Worm (Caenorhabditis elegans) whole organism, young adult: ENCODE results near the gene srr-10.

Experiments
- B0035.1 ChIP-seq: sonication (generic microtip); optimal IDR thresholded peaks from 2 replicates; lab custom pipeline; 2016; ENCODE audit warnings: missing genetic modification characterization, mild to moderate bottlenecking, missing compliant biosample characterization, missing genotype, missing genetic modification reagents
- B0261.1 ChIP-seq: sonication (generic microtip); optimal IDR thresholded peaks from 2 replicates; lab custom pipeline; 2016; ENCODE audit warnings: mild to moderate bottlenecking, missing genetic modification characterization, moderate library complexity, missing compliant biosample characterization
- B0336.3 ChIP-seq: fragments of 200-800 bp; sonication (Bioruptor generic); IDR thresholded peaks from 2 replicates; pipeline ENCODE4 v1.3.6; 2022; ENCODE audit warnings: missing genetic modification characterization, missing compliant biosample characterization
- C06A6.2 ChIP-seq: fragments of 200-800 bp; sonication (Bioruptor generic); conservative IDR thresholded peaks from 2 replicates; pipeline ENCODE4 v1.3.6; 2022; ENCODE audit warnings: missing genetic modification characterization, missing compliant biosample characterization
- D2030.7 ChIP-seq: fragments of 200-800 bp; sonication (Bioruptor generic); IDR thresholded peaks from 2 replicates; pipeline ENCODE4 v1.3.6; 2022; ENCODE audit warnings: missing genetic modification reagents, missing genetic modification characterization, missing compliant biosample characterization
- F23B12.7 ChIP-seq: sonication (generic microtip); optimal IDR thresholded peaks from 2 replicates; lab custom pipeline; 2017; ENCODE audit warnings: missing genetic modification characterization, mild to moderate bottlenecking, missing compliant biosample characterization, antibody characterized with exemption, moderate library complexity; ENCODE audit not compliant: insufficient read depth
- F33H1.4 ChIP-seq: fragments of 200-800 bp; sonication (Bioruptor generic); IDR thresholded peaks from 2 replicates; pipeline ENCODE4 v1.3.6; 2022; ENCODE audit warnings: missing genetic modification reagents, missing genetic modification characterization, missing compliant biosample characterization
- F37B4.10 ChIP-seq: fragments of 200-800 bp; sonication (Bioruptor generic); IDR thresholded peaks from 2 replicates; pipeline ENCODE4 v1.3.6; 2022; ENCODE audit warnings: missing genetic modification characterization, missing compliant biosample characterization
- K12H6.12 ChIP-seq: fragments of 200-800 bp; sonication (Bioruptor generic); optimal IDR thresholded peaks from 2 replicates; lab custom pipeline; 2018; ENCODE audit warnings: mild to moderate bottlenecking, missing genetic modification characterization, missing compliant biosample characterization
- Y53F4B.3 ChIP-seq: fragments of 200-800 bp; sonication (Bioruptor generic); IDR thresholded peaks from 2 replicates; pipeline ENCODE4 v1.3.6; 2022; ENCODE audit warnings: missing genetic modification reagents, missing genetic modification characterization, missing compliant biosample characterization
- Y67H2A.10 ChIP-seq: fragments of 200-800 bp; sonication (Bioruptor generic); conservative IDR thresholded peaks from 2 replicates; pipeline ENCODE4 v1.3.6; 2022; ENCODE audit warnings: missing genetic modification reagents, missing genetic modification characterization, missing compliant biosample characterization
- aptf-3 ChIP-seq: fragments of 200-800 bp; sonication (Bioruptor generic); IDR thresholded peaks from 2 replicates; pipeline ENCODE4 v1.3.6; 2022; ENCODE audit warnings: missing genetic modification characterization, missing compliant biosample characterization
- atf-7 ChIP-seq: sonication (generic microtip); optimal IDR thresholded peaks from 2 replicates; lab custom pipeline; 2017; ENCODE audit warnings: mild to moderate bottlenecking, missing genetic modification characterization, missing compliant biosample characterization
- athp-1 ChIP-seq: sonication (generic microtip); optimal IDR thresholded peaks from 2 replicates; lab custom pipeline; 2017; ENCODE audit warnings: mild to moderate bottlenecking, missing genetic modification characterization, missing compliant biosample characterization
- ccch-3 ChIP-seq: fragments of 200-800 bp; sonication (Bioruptor generic); optimal IDR thresholded peaks from 2 replicates; lab custom pipeline; 2018; ENCODE audit warnings: mild to moderate bottlenecking, missing genetic modification characterization, missing compliant biosample characterization
- chd-7 ChIP-seq: sonication (generic microtip); optimal IDR thresholded peaks from 2 replicates; lab custom pipeline; 2016; ENCODE audit warnings: mild to moderate bottlenecking, missing genetic modification characterization, moderate library complexity, missing compliant biosample characterization
- egl-44 ChIP-seq: fragments of 200-800 bp; sonication (Bioruptor generic); IDR thresholded peaks from 2 replicates; pipeline ENCODE4 v1.3.6; 2022; ENCODE audit warnings: missing genetic modification reagents, missing genetic modification characterization, missing compliant biosample characterization
- ekl-4 ChIP-seq: fragments of 200-800 bp; sonication (Bioruptor generic); IDR thresholded peaks from 2 replicates; pipeline ENCODE4 v1.3.6; 2022; ENCODE audit warnings: missing genetic modification reagents, missing genetic modification characterization, missing compliant biosample characterization
- hmg-20 ChIP-seq: fragments of 200-800 bp; sonication (Bioruptor generic); IDR thresholded peaks from 2 replicates; pipeline ENCODE4 v1.3.6; 2022; ENCODE audit warnings: missing genetic modification reagents, missing genetic modification characterization, missing compliant biosample characterization
- hrde-1 ChIP-seq: sonication (generic microtip); optimal IDR thresholded peaks from 2 replicates; lab custom pipeline; 2016; ENCODE audit warnings: missing genetic modification characterization, mild to moderate bottlenecking, missing compliant biosample characterization, moderate library complexity, missing genotype, missing genetic modification reagents, borderline replicate concordance
- let-607 ChIP-seq, 2 experiments: fragments of 200-800 bp in 1 of 2; sonication (Bioruptor generic) in 1 of 2; sonication (generic microtip) in 1 of 2; optimal IDR thresholded peaks; 2 replicates each; lab custom pipeline; 2016 to 2018; ENCODE audit warnings: mild to moderate bottlenecking in 2 of 2, missing compliant biosample characterization in 2 of 2, missing genetic modification characterization in 2 of 2, moderate library complexity in 2 of 2, missing genotype in 1 of 2
- lir-1 ChIP-seq: fragments of 200-800 bp; sonication (Bioruptor generic); conservative IDR thresholded peaks from 2 replicates; pipeline ENCODE4 v1.3.6; 2022; ENCODE audit warnings: missing genetic modification reagents, missing genetic modification characterization, missing compliant biosample characterization
- madf-6 ChIP-seq: fragments of 200-800 bp; sonication (Bioruptor generic); IDR thresholded peaks from 2 replicates; pipeline ENCODE4 v1.3.6; 2022; ENCODE audit warnings: missing genetic modification reagents, missing genetic modification characterization, missing compliant biosample characterization
- nfya-1 ChIP-seq: sonication (generic microtip); optimal IDR thresholded peaks from 2 replicates; lab custom pipeline; 2017; ENCODE audit warnings: antibody characterized with exemption, missing compliant biosample characterization, missing genetic modification characterization, borderline replicate concordance; ENCODE audit not compliant: insufficient read depth
- nhr-179 ChIP-seq: sonication (generic microtip); optimal IDR thresholded peaks from 2 replicates; lab custom pipeline; 2016; ENCODE audit warnings: mild to moderate bottlenecking, missing genetic modification characterization, missing compliant biosample characterization
- nhr-27 ChIP-seq: fragments of 200-800 bp; sonication (Bioruptor generic); optimal IDR thresholded peaks from 2 replicates; lab custom pipeline; 2018; ENCODE audit warnings: mild to moderate bottlenecking, missing genetic modification characterization, moderate library complexity, missing compliant biosample characterization
- repo-1 ChIP-seq: sonication (generic microtip); optimal IDR thresholded peaks from 2 replicates; lab custom pipeline; 2017; ENCODE audit warnings: mild to moderate bottlenecking, missing genetic modification characterization, missing compliant biosample characterization
- sdz-38 ChIP-seq: sonication (generic microtip); optimal IDR thresholded peaks from 2 replicates; lab custom pipeline; 2016; ENCODE audit warnings: missing genotype, missing genetic modification characterization, missing compliant biosample characterization
- somi-1 ChIP-seq: fragments of 200-800 bp; sonication (Bioruptor generic); optimal IDR thresholded peaks from 2 replicates; lab custom pipeline; 2018; ENCODE audit warnings: mild to moderate bottlenecking, missing genetic modification characterization, missing compliant biosample characterization
- tbp1 ChIP-seq: fragments of 200-800 bp; sonication (Bioruptor generic); optimal IDR thresholded peaks from 2 replicates; lab custom pipeline; 2018; ENCODE audit warnings: mild to moderate bottlenecking, missing genetic modification characterization, missing compliant biosample characterization
- tbx-9 ChIP-seq: sonication (generic microtip); optimal IDR thresholded peaks from 2 replicates; lab custom pipeline; 2016; ENCODE audit warnings: borderline replicate concordance, missing genetic modification characterization, inconsistent platforms, missing compliant biosample characterization
- unc-62 ChIP-seq: fragments of 150-350 bp; optimal IDR thresholded peaks from 2 replicates; lab custom pipeline; 2014; ENCODE audit warnings: missing biosample characterization, missing genetic modification reagents, missing genetic modification characterization
- zfh-2 ChIP-seq: fragments of 200-800 bp; sonication (Bioruptor generic); conservative IDR thresholded peaks from 2 replicates; pipeline ENCODE4 v1.3.6; 2022; ENCODE audit warnings: missing genetic modification reagents, missing genetic modification characterization, missing compliant biosample characterization
- zim-3 ChIP-seq: sonication (generic microtip); optimal IDR thresholded peaks from 2 replicates; lab custom pipeline; 2017; ENCODE audit warnings: mild to moderate bottlenecking, missing genetic modification characterization, moderate library complexity, missing compliant biosample characterization
- ztf-22 ChIP-seq: fragments of 200-800 bp; sonication (Bioruptor generic); optimal IDR thresholded peaks from 2 replicates; lab custom pipeline; 2018; ENCODE audit warnings: mild to moderate bottlenecking, missing genetic modification characterization, moderate library complexity, missing compliant biosample characterization
- ztf-25 ChIP-seq: fragments of 200-800 bp; sonication (Bioruptor generic); IDR thresholded peaks from 2 replicates; pipeline ENCODE4 v1.3.6; 2022; ENCODE audit warnings: missing genetic modification reagents, missing genetic modification characterization, missing compliant biosample characterization
- ztf-26 ChIP-seq: sonication (generic microtip); optimal IDR thresholded peaks from 2 replicates; lab custom pipeline; 2017; ENCODE audit warnings: missing genetic modification characterization, missing compliant biosample characterization
- ztf-6 ChIP-seq: fragments of 200-800 bp; sonication (Bioruptor generic); IDR thresholded peaks from 2 replicates; pipeline ENCODE4 v1.3.6; 2022; ENCODE audit warnings: missing genetic modification reagents, missing genetic modification characterization, missing compliant biosample characterization

The srr-10 gene

DNA sequence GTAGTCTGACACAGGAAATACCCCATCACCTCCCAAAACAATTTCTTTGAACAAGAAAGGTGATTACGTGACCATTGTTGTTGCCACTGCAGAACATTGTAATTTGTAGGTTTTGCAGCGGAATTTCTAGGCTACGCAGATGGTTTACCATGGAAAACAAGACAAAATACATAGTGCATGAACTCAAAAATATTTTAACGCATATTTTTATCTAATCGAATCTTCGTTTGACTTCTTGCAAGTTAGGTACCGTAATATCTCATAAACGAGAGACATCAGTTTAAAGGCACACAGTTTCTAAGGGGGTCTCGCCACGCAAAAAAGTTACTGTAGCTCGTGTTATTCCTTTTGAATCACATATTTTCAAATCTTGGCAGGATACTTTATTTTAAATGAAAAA, 43.6 kb downstream of the srr-10 start (continued):
- TF ChIP-seq chd-7 (tag; lab: Kevin White, UChicago) (peak; percentile 15), ztf-25 (no peak), lir-1 (GFP tag; lab: Robert Waterston, UW) (no peak), F37B4.10 (GFP tag; lab: Robert Waterston, UW) (no peak), B0336.3 (GFP tag; lab: Robert Waterston, UW) (peak; percentile 52; the same call in 1 of the 2 replicates), K12H6.12 (tag; lab: Kevin White, UChicago) (no peak)

DNA sequence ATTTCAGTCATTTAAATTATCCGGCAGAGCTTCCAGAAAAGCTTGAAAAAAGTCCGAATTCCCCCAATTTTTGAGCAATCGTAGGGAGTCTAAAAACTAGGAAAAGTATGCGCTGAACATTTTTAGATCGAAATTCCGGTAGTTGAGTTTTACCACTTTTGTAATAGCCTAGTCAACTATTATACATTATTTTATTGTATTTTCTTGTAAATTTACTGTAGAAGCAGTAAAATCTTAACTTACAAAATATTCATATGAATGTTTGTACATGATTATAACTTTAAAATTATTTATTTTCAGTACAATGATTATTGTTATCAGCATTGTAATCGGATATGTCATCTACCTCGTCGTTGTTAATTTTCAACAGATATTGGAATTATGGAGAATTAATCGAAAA, 46.1 kb downstream of the srr-10 start, which contains the start of gene cyp-32A1:
cyp-32A1 (plus strand) TSS at position 301 of the 400 bp plus-strand sequence.
- TF ChIP-seq unc-62 = no peak
- TF ChIP-seq let-607 (tag; optimal IDR thresholded peaks at IDR 0.05; lab: Kevin White, UChicago) = no peak
- TF ChIP-seq B0035.1 = no peak
- no peak for TF ChIP-seq athp-1 (tag; lab: Kevin White, UChicago)
- no peak for TF ChIP-seq ztf-6 (GFP tag; lab: Robert Waterston, UW)
- TF ChIP-seq nfya-1 (tag; lab: Kevin White, UChicago) = no peak
- TF ChIP-seq somi-1 (GFP tag; lab: Kevin White, UChicago) = no peak
- TF ChIP-seq Y53F4B.3 (GFP tag; lab: Robert Waterston, UW) = no peak
- no peak for TF ChIP-seq F23B12.7
- TF ChIP-seq F33H1.4 (GFP tag; lab: Robert Waterston, UW) = no peak
- TF ChIP-seq nhr-179 (tag; lab: Kevin White, UChicago) = no peak

DNA sequence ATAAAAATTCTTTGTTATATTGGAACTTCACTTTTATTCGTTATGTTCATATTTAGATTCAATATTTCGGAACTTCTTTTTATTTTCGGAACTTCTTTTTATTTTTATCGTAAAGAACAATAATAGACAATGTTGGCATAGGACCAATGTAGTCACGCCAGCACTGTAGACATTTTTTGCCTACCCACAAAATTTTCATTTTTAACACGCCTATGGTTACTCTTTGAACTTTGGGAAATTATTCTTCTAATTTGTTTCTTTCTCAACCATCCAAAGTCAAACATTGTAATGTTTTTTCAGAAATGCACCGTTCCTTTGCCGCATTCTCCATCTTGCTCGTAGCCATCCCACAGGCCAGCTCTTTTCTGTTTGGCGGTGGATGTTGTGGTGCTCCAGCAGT, 49.7 kb downstream of the srr-10 start, which contains the start of gene C26F1.1:
C26F1.1 (plus strand) TSS at position 301 of the 400 bp plus-strand sequence.
- TF ChIP-seq ztf-26 (tag; lab: Kevin White, UChicago) = no peak
- no peak for TF ChIP-seq zfh-2 (GFP tag; lab: Robert Waterston, UW)
- TF ChIP-seq egl-44 (GFP tag; lab: Robert Waterston, UW) = no peak
- TF ChIP-seq ztf-22 (GFP tag; lab: Kevin White, UChicago) = no peak
- TF ChIP-seq nhr-27 (tag; lab: Kevin White, UChicago) = no peak
- TF ChIP-seq D2030.7 (GFP tag; lab: Robert Waterston, UW) = no peak
- TF ChIP-seq somi-1 (GFP tag; lab: Kevin White, UChicago) = no peak
- no peak for TF ChIP-seq repo-1 (tag; lab: Kevin White, UChicago)
- TF ChIP-seq tbx-9 (tag; lab: Kevin White, UChicago) = no peak
- no peak for TF ChIP-seq aptf-3 (GFP tag; lab: Robert Waterston, UW)
- TF ChIP-seq hrde-1 = no peak
- no peak for TF ChIP-seq tbp1 (GFP tag; lab: Kevin White, UChicago)
- no peak for TF ChIP-seq sdz-38 (tag; lab: Kevin White, UChicago)
- no peak for TF ChIP-seq atf-7 (tag; lab: Kevin White, UChicago)
- TF ChIP-seq nhr-179 (tag; lab: Kevin White, UChicago) = no peak
- TF ChIP-seq hmg-20 (GFP tag; lab: Robert Waterston, UW) = no peak
- no peak for TF ChIP-seq zim-3 (tag; lab: Kevin White, UChicago)

DNA sequence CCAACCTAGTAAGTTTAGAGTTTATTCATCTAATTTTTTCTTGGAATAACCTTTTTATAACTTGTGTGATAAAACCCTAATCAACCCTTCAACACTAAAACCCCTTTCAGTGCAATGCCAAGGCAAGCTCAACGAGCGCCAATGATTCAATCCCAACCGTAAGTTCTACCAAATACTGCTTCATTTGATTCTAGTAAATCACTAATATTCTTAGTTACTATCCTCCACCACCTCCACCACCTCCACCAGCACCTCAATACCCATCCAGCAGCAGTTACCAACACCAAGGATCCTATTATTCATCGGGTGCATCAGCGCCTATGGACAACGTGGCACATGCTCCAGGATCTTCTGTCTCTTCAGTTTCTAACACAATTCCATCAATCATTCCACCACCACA, 50.5 kb downstream of the srr-10 start:
- TF ChIP-seq C06A6.2 (GFP tag; lab: Robert Waterston, UW) = no peak
- TF ChIP-seq madf-6 (GFP tag; lab: Robert Waterston, UW) = no peak
- no peak for TF ChIP-seq ccch-3 (GFP tag; lab: Kevin White, UChicago)
- no peak for TF ChIP-seq Y67H2A.10 (GFP tag; lab: Robert Waterston, UW)
- no peak for TF ChIP-seq aptf-3 (GFP tag; lab: Robert Waterston, UW)
- no peak for TF ChIP-seq ekl-4 (GFP tag; lab: Robert Waterston, UW)
- no peak for TF ChIP-seq B0261.1 (tag; lab: Kevin White, UChicago)
- TF ChIP-seq, all 124 proteins: peak for 0
